Fruit fly (Drosophila melanogaster): ENCODE results near the gene CG16782.

CG16782 gene

DNA sequence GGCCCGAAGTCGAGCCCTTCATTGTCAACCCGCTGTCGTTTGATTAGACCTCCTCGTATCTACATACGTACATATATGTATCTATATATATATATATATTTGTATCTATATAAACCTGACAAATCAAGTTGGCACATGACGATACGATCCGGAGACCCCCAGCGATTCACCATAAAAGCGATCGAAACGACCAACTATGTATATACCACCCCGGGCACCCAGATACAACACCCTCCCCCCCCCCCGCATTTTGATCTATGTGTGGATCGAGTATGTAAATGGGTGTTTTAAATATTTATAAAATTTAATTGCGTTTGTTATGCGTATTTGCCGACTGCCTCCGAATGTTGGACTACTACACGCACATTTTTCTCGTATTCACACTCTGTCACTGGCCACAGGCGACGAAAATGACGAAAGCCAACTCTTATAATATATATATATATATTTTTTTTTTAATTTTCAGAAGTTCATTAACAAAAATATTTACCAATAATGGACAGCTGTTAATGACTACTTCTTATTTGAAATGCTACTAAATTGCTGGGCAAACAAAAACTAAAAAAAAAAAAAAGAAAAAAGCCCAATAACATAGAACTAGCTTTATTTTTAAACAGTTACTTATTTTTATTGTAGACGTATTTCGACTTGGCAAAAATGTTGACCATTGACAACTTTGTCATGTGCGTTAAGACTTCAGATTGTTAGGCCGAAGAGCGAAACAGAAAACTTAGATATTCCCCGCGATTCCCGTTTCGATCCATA is 45.9 kb downstream of the CG16782 start (continued):
- peak; percentile 74 for TF ChIP-seq Fer3 (tag; optimal IDR thresholded peaks at IDR 0.05)
- peak; percentile 79 for TF ChIP-seq grau (tag; optimal IDR thresholded peaks at IDR 0.05)
- peak; percentile 70 for TF ChIP-seq CG6854 (GFP tag; optimal IDR thresholded peaks at IDR 0.05)
- peak; percentile 21 for TF ChIP-seq CG12155 (GFP tag; optimal IDR thresholded peaks at IDR 0.05)
- TF ChIP-seq eve (GFP tag; optimal IDR thresholded peaks at IDR 0.05), result no peak
- TF ChIP-seq CG10654 (GFP tag; optimal IDR thresholded peaks at IDR 0.05), result peak; percentile 25
- TF ChIP-seq CG13624 (GFP tag; optimal IDR thresholded peaks at IDR 0.05), result no peak
- no peak; the same call in 2 of the 3 replicates for TF ChIP-seq CG11560 (tag; IDR thresholded peaks at IDR 0.05)
- TF ChIP-seq MTF-1 (GFP tag; optimal IDR thresholded peaks at IDR 0.05; ENCODE audit: borderline replicate concordance), result no peak
- TF ChIP-seq slbo (GFP tag; IDR thresholded peaks at IDR 0.05), result peak; percentile 68
- no peak; the same call in 2 of the 3 replicates for TF ChIP-seq B-H1 (GFP tag; IDR thresholded peaks at IDR 0.05)
- no peak for TF ChIP-seq CG3163 (GFP tag; optimal IDR thresholded peaks at IDR 0.05)
- TF ChIP-seq CG1832 (GFP tag; optimal IDR thresholded peaks at IDR 0.05), result no peak
- peak; percentile 67; the same call in 1 of the 2 replicates for TF ChIP-seq CG32532 (GFP tag; IDR thresholded peaks at IDR 0.05)
- TF ChIP-seq mirr (GFP tag; optimal IDR thresholded peaks at IDR 0.05), result no peak
- TF ChIP-seq tgo (GFP tag; IDR thresholded peaks at IDR 0.05), result peak; percentile 65
- peak; percentile 42 for TF ChIP-seq Hr3 (GFP tag; optimal IDR thresholded peaks at IDR 0.05)
- TF ChIP-seq croc (GFP tag; conservative IDR thresholded peaks at IDR 0.05), result peak; percentile 25; the same call in 1 of the 3 replicates
- no peak for TF ChIP-seq CG10959 (GFP tag; IDR thresholded peaks at IDR 0.05)
- TF ChIP-seq CG10431 (GFP tag; optimal IDR thresholded peaks at IDR 0.05), result no peak
- TF ChIP-seq CG12219 (GFP tag; optimal IDR thresholded peaks at IDR 0.05), result no peak
- peak; percentile 53 for TF ChIP-seq tio (GFP tag; optimal IDR thresholded peaks at IDR 0.05)
- TF ChIP-seq CG7928 (GFP tag; optimal IDR thresholded peaks at IDR 0.05), result no peak
- peak; percentile 78 for TF ChIP-seq CG13296 (GFP tag; optimal IDR thresholded peaks at IDR 0.05)
- TF ChIP-seq CG34376 (GFP tag; optimal IDR thresholded peaks at IDR 0.05), result no peak
- TF ChIP-seq CG10321 (GFP tag; IDR thresholded peaks at IDR 0.05), result no peak
- no peak for TF ChIP-seq jing (GFP tag; optimal IDR thresholded peaks at IDR 0.05)
- no peak for TF ChIP-seq esg (GFP tag; conservative IDR thresholded peaks at IDR 0.05)
- TF ChIP-seq dimm (GFP tag; IDR thresholded peaks at IDR 0.05), result no peak
- no peak for TF ChIP-seq Elba2 (GFP tag; optimal IDR thresholded peaks at IDR 0.05)
- no peak for TF ChIP-seq crp (GFP tag; optimal IDR thresholded peaks at IDR 0.05)
- TF ChIP-seq Nf-YA (GFP tag; IDR thresholded peaks at IDR 0.05), result no peak
- peak; percentile 62 for TF ChIP-seq CG31224 (GFP tag; IDR thresholded peaks at IDR 0.05)
- no peak for TF ChIP-seq HLHmδ (GFP tag; optimal IDR thresholded peaks at IDR 0.05)
- TF ChIP-seq CG43689 (GFP tag; IDR thresholded peaks at IDR 0.05), result no peak
- 0 out of 2 replicates have a peak, but pooled peaks have one; percentile 50 for TF ChIP-seq Drgx (GFP tag; IDR thresholded peaks at IDR 0.05)
- TF ChIP-seq CG14050 (GFP tag; IDR thresholded peaks at IDR 0.05), result peak; percentile 32; the same call in 2 of the 3 replicates
- peak; percentile 27; the same call in 1 of the 2 replicates for TF ChIP-seq klu (GFP tag; IDR thresholded peaks at IDR 0.05)
- peak in 1 of 2 experiments; percentile 72 for TF ChIP-seq bsh (GFP tag; optimal IDR thresholded peaks at IDR 0.05)
- TF ChIP-seq Ets97D (GFP tag; optimal IDR thresholded peaks at IDR 0.05), result no peak
- TF ChIP-seq CG5180 (GFP tag; optimal IDR thresholded peaks at IDR 0.05), result peak; percentile 1
- TF ChIP-seq Dad (GFP tag; optimal IDR thresholded peaks at IDR 0.05), result no peak
- peak; percentile 85 for TF ChIP-seq CG7556 (GFP tag; optimal IDR thresholded peaks at IDR 0.05)
- TF ChIP-seq so (GFP tag; IDR thresholded peaks at IDR 0.05), result no peak; the same call in 2 of the 3 replicates
- TF ChIP-seq rib (GFP tag; IDR thresholded peaks at IDR 0.05), result no peak
- TF ChIP-seq CG14441 (GFP tag; IDR thresholded peaks at IDR 0.05), result peak; percentile 33; the same call in 1 of the 2 replicates
- peak; percentile 73 for TF ChIP-seq sob (GFP tag; IDR thresholded peaks at IDR 0.05)
- peak; percentile 51 for TF ChIP-seq CG6683 (GFP tag; optimal IDR thresholded peaks at IDR 0.05)
- TF ChIP-seq pzg (GFP tag; optimal IDR thresholded peaks at IDR 0.05), result no peak
- peak; percentile 48; the same call in 2 of the 3 replicates for TF ChIP-seq CG34422 (GFP tag; IDR thresholded peaks at IDR 0.05)
